Fruit fly (Drosophila melanogaster) whole organism, adult: ENCODE data around the gene inaF-B.

Experiments
- CG11617 ChIP-seq: fragments of 200-800 bp; sonication (Bioruptor generic); optimal IDR thresholded peaks from 2 replicates; lab custom pipeline; 2017; ENCODE audit warnings: mild to moderate bottlenecking, missing biosample characterization, missing genetic modification reagents, missing genetic modification characterization
- CG12768 ChIP-seq: fragments of 200-800 bp; sonication (Bioruptor generic); optimal IDR thresholded peaks from 2 replicates; lab custom pipeline; 2017; ENCODE audit warnings: missing biosample characterization, missing genetic modification characterization, mild to moderate bottlenecking, moderate library complexity, missing genetic modification reagents
- CG1620 ChIP-seq: fragments of 200-800 bp; sonication (Bioruptor generic); optimal IDR thresholded peaks from 2 replicates; lab custom pipeline; 2016; ENCODE audit warnings: missing biosample characterization, missing genetic modification characterization
- CG5204 ChIP-seq: fragments of 200-800 bp; sonication (Bioruptor generic); optimal IDR thresholded peaks from 2 replicates; lab custom pipeline; 2016; ENCODE audit warnings: missing biosample characterization, missing genetic modification characterization
- CG7101 ChIP-seq: fragments of 200-800 bp; sonication (Bioruptor generic); optimal IDR thresholded peaks from 2 replicates; lab custom pipeline; 2018; ENCODE audit warnings: missing biosample characterization, mild to moderate bottlenecking, missing genetic modification characterization, moderate library complexity
- Crg-1 ChIP-seq: fragments of 200-800 bp; sonication (Bioruptor generic); optimal IDR thresholded peaks from 2 replicates; lab custom pipeline; 2016; ENCODE audit warnings: missing biosample characterization, missing genetic modification characterization
- Mnt ChIP-seq: fragments of 200-800 bp; sonication (Bioruptor generic); optimal IDR thresholded peaks from 2 replicates; lab custom pipeline; 2016; ENCODE audit warnings: missing biosample characterization, mild to moderate bottlenecking, missing genetic modification characterization
- cic ChIP-seq: fragments of 200-800 bp; sonication (Bioruptor generic); optimal IDR thresholded peaks from 2 replicates; lab custom pipeline; 2017; ENCODE audit warnings: missing biosample characterization, mild to moderate bottlenecking, missing genetic modification characterization, moderate library complexity
- cnc ChIP-seq, 2 experiments: fragments of >200 bp; optimal IDR thresholded peaks; 2 replicates each; lab custom pipeline; 2017
- kay ChIP-seq: fragments of 200-800 bp; sonication (Bioruptor generic); peaks from one replicate; lab custom pipeline; 2016; ENCODE audit warnings: missing biosample characterization, missing genetic modification characterization, borderline replicate concordance
- pad ChIP-seq: fragments of 200-800 bp; sonication (Bioruptor generic); optimal IDR thresholded peaks from 3 replicates; lab custom pipeline; 2017; ENCODE audit warnings: missing biosample characterization, missing genetic modification characterization, mild to moderate bottlenecking, moderate library complexity, missing genetic modification reagents
- tj ChIP-seq: fragments of 200-800 bp; sonication (Bioruptor generic); optimal IDR thresholded peaks from 3 replicates; lab custom pipeline; 2017; ENCODE audit warnings: missing biosample characterization, mild to moderate bottlenecking, missing genetic modification characterization, moderate library complexity
- toe ChIP-seq: fragments of 200-800 bp; sonication (Bioruptor generic); optimal IDR thresholded peaks from 2 replicates; lab custom pipeline; 2016; ENCODE audit warnings: missing biosample characterization, missing genetic modification characterization

dm6 chrX:11733795-11734194 lies 1.2 kb upstream of the inaF-B start, which contains the start of gene inaF-A:
- no peak for TF ChIP-seq pad (GFP tag; lab: Kevin White, UChicago)
- TF ChIP-seq toe (GFP tag; lab: Kevin White, UChicago), result no peak
- no peak for TF ChIP-seq Mnt (GFP tag; lab: Kevin White, UChicago)
- no peak for TF ChIP-seq CG12768 (GFP tag; lab: Kevin White, UChicago)
- no peak for TF ChIP-seq CG11617 (GFP tag; lab: Kevin White, UChicago)
- no peak for TF ChIP-seq CG7101 (tag; lab: Kevin White, UChicago)
- no peak for TF ChIP-seq CG5204
- no peak for TF ChIP-seq tj (GFP tag; lab: Kevin White, UChicago)
- no peak for TF ChIP-seq CG1620 (GFP tag; lab: Kevin White, UChicago)
- TF ChIP-seq cnc (optimal IDR thresholded peaks at IDR 0.05; lab: Kevin White, UChicago), result no peak
- TF ChIP-seq cic (GFP tag; lab: Kevin White, UChicago), result no peak
- no peak for TF ChIP-seq Crg-1 (GFP tag; lab: Kevin White, UChicago)
- no peak for TF ChIP-seq kay (GFP tag; lab: Kevin White, UChicago)
